Worm (Caenorhabditis elegans) whole organism, late embryonic: ENCODE results near the gene M01H9.3.

Experiments
- K09A11.1 ChIP-seq: sonication (generic microtip); optimal IDR thresholded peaks from 2 replicates; lab custom pipeline; 2017; ENCODE audit warnings: antibody characterized with exemption, mild to moderate bottlenecking, missing genetic modification characterization, missing compliant biosample characterization; ENCODE audit not compliant: insufficient read depth
- T23F11.4 ChIP-seq: fragments of 200-800 bp; sonication (Bioruptor generic); optimal IDR thresholded peaks from 2 replicates; lab custom pipeline; 2018; ENCODE audit warnings: mild to moderate bottlenecking, missing genetic modification characterization, missing compliant biosample characterization
- ama-1 ChIP-seq: fragments of 150-350 bp; optimal IDR thresholded peaks from 2 replicates; lab custom pipeline; 2014
- ceh-18 ChIP-seq: sonication (generic microtip); optimal IDR thresholded peaks from 2 replicates; lab custom pipeline; 2016; ENCODE audit warnings: missing genetic modification characterization, missing compliant biosample characterization
- ceh-2 ChIP-seq: sonication (generic microtip); optimal IDR thresholded peaks from 2 replicates; lab custom pipeline; 2016; ENCODE audit warnings: missing genotype, missing genetic modification characterization, missing compliant biosample characterization
- ceh-24 ChIP-seq: sonication (generic microtip); optimal IDR thresholded peaks from 2 replicates; lab custom pipeline; 2016; ENCODE audit warnings: mild to moderate bottlenecking, missing genetic modification characterization, missing compliant biosample characterization
- ceh-30 ChIP-seq: fragments of 150-350 bp; optimal IDR thresholded peaks from 2 replicates; lab custom pipeline; 2014; ENCODE audit warnings: missing biosample characterization, missing genetic modification characterization
- ceh-31 ChIP-seq: sonication (generic microtip); optimal IDR thresholded peaks from 2 replicates; lab custom pipeline; 2016; ENCODE audit warnings: missing genetic modification characterization, missing compliant biosample characterization
- ceh-45 ChIP-seq: fragments of 200-800 bp; sonication (Bioruptor generic); IDR thresholded peaks from 2 replicates; pipeline ENCODE4 v1.3.6; 2022; ENCODE audit warnings: missing genetic modification reagents, missing genetic modification characterization, missing compliant biosample characterization
- ceh-48 ChIP-seq: sonication (generic microtip); optimal IDR thresholded peaks from 2 replicates; lab custom pipeline; 2016; ENCODE audit warnings: missing genetic modification characterization, inconsistent platforms, missing compliant biosample characterization
- che-1 ChIP-seq: sonication (generic microtip); optimal IDR thresholded peaks from 2 replicates; lab custom pipeline; 2016; ENCODE audit warnings: mild to moderate bottlenecking, missing genetic modification characterization, missing compliant biosample characterization
- dmd-4 ChIP-seq: sonication (generic microtip); optimal IDR thresholded peaks from 2 replicates; lab custom pipeline; 2016; ENCODE audit warnings: borderline replicate concordance, missing genetic modification characterization, missing compliant biosample characterization
- eyg-1 ChIP-seq: sonication (generic microtip); optimal IDR thresholded peaks from 2 replicates; lab custom pipeline; 2016; ENCODE audit warnings: missing genotype, missing genetic modification characterization, missing compliant biosample characterization
- fkh-10 ChIP-seq: fragments of 150-350 bp; optimal IDR thresholded peaks from 2 replicates; lab custom pipeline; 2014; ENCODE audit warnings: missing biosample characterization, missing genetic modification reagents, missing genetic modification characterization
- gmeb-2 ChIP-seq: sonication (generic microtip); optimal IDR thresholded peaks from 2 replicates; lab custom pipeline; 2016; ENCODE audit warnings: missing genetic modification characterization, inconsistent platforms, missing compliant biosample characterization
- hlh-13 ChIP-seq: fragments of 200-800 bp; sonication (Bioruptor generic); optimal IDR thresholded peaks from 2 replicates; lab custom pipeline; 2018; ENCODE audit warnings: mild to moderate bottlenecking, missing genetic modification characterization, missing compliant biosample characterization
- hlh-30 ChIP-seq: sonication (generic microtip); optimal IDR thresholded peaks from 2 replicates; lab custom pipeline; 2017; ENCODE audit warnings: antibody characterized with exemption, missing genetic modification characterization, missing compliant biosample characterization; ENCODE audit not compliant: insufficient read depth
- hlh-6 ChIP-seq: sonication (generic microtip); optimal IDR thresholded peaks from 2 replicates; lab custom pipeline; 2016; ENCODE audit warnings: missing genotype, missing genetic modification characterization, missing compliant biosample characterization
- madf-2 ChIP-seq: sonication (generic microtip); optimal IDR thresholded peaks from 2 replicates; lab custom pipeline; 2017; ENCODE audit warnings: missing genetic modification characterization, missing compliant biosample characterization
- nhr-232 ChIP-seq: sonication (generic microtip); optimal IDR thresholded peaks from 2 replicates; lab custom pipeline; 2016; ENCODE audit warnings: missing genetic modification characterization, missing compliant biosample characterization
- npax-4 ChIP-seq: sonication (generic microtip); optimal IDR thresholded peaks from 2 replicates; lab custom pipeline; 2016; ENCODE audit warnings: missing genetic modification characterization, missing compliant biosample characterization
- pag-3 ChIP-seq: sonication (generic microtip); optimal IDR thresholded peaks from 2 replicates; lab custom pipeline; 2016; ENCODE audit warnings: missing compliant biosample characterization, missing genetic modification characterization, borderline replicate concordance
- pat-9 ChIP-seq: fragments of 200-800 bp; sonication (Bioruptor generic); optimal IDR thresholded peaks from 2 replicates; lab custom pipeline; 2018; ENCODE audit warnings: mild to moderate bottlenecking, missing genetic modification characterization, moderate library complexity, missing compliant biosample characterization
- pax-1 ChIP-seq: fragments of 150-350 bp; optimal IDR thresholded peaks from 2 replicates; lab custom pipeline; 2014; ENCODE audit warnings: missing biosample characterization, missing genetic modification characterization
- pha-4 ChIP-seq: fragments of 150-350 bp; optimal IDR thresholded peaks from 2 replicates; lab custom pipeline; 2018; ENCODE audit warnings: missing biosample characterization, missing genetic modification reagents, missing genetic modification characterization
- pqm-1 ChIP-seq: sonication (generic microtip); optimal IDR thresholded peaks from 2 replicates; lab custom pipeline; 2016; ENCODE audit warnings: missing genetic modification characterization, missing compliant biosample characterization
- pros-1 ChIP-seq: fragments of 150-350 bp; optimal IDR thresholded peaks from 2 replicates; lab custom pipeline; 2014; ENCODE audit warnings: missing biosample characterization, missing genetic modification reagents, missing genetic modification characterization
- rnt-1 ChIP-seq: sonication (generic microtip); optimal IDR thresholded peaks from 2 replicates; lab custom pipeline; 2016; ENCODE audit warnings: missing genetic modification characterization, missing compliant biosample characterization
- sdc-2 ChIP-seq: sonication (generic microtip); optimal IDR thresholded peaks from 2 replicates; lab custom pipeline; 2016; ENCODE audit warnings: missing genotype, missing genetic modification characterization, missing compliant biosample characterization
- sox-2 ChIP-seq: fragments of 200-800 bp; sonication (Bioruptor generic); IDR thresholded peaks from 2 replicates; pipeline ENCODE4 v1.3.6; 2022; ENCODE audit warnings: missing genetic modification reagents, missing genetic modification characterization, missing compliant biosample characterization
- tbx-2 ChIP-seq: sonication (generic microtip); optimal IDR thresholded peaks from 2 replicates; lab custom pipeline; 2016; ENCODE audit warnings: missing genetic modification characterization, missing compliant biosample characterization
- unc-3 ChIP-seq, 2 experiments: fragments of 200-800 bp in 1 of 2; sonication (Bioruptor generic) in 1 of 2; sonication (generic microtip) in 1 of 2; conservative IDR thresholded peaks in 1 of 2; optimal IDR thresholded peaks in 1 of 2; 2 replicates each; pipeline versions ENCODE4 v1.3.6 to Lab custom; 2016 to 2022; ENCODE audit warnings: missing compliant biosample characterization in 2 of 2, missing genetic modification characterization in 2 of 2, missing genetic modification reagents in 1 of 2
- unc-42 ChIP-seq: sonication (generic microtip); optimal IDR thresholded peaks from 2 replicates; lab custom pipeline; 2016; ENCODE audit warnings: missing genotype, missing genetic modification characterization, missing compliant biosample characterization
- zip-5 ChIP-seq: sonication (generic microtip); optimal IDR thresholded peaks from 2 replicates; lab custom pipeline; 2016; ENCODE audit warnings: missing genetic modification characterization, missing compliant biosample characterization

M01H9.3 gene

ce11 chrIV:4469770-4470709, 6.8 kb downstream of the M01H9.3 start:
- TF ChIP-seq ceh-18 (peak; percentile 6), hlh-30 (tag; lab: Kevin White, UChicago) (peak; percentile 89), unc-42 (tag; lab: Kevin White, UChicago) (no peak), ceh-31 (peak; percentile 19)

DNA sequence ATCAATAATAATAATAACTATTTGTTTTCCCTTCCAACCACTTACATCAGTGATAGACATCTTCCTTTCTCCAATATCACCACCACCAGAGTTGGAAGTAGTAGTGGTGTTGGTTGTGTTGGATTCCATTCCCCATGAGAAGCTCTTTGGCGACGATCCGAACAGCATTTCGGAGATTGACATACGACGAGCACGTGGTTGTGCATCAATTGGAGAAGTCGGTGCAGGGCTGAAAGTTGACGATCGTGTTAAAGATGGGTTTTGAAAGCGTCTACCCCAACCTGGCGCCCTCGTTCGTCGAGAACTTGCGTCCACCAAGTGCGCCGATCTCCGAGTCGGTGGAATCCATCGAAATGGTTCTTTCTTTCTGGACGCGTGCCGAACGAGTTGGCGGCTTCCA, 7.8 kb downstream of the M01H9.3 start:
- TF ChIP-seq gmeb-2 (no peak), pros-1 (tag; lab: Kevin White, UChicago) (no peak), hlh-6 (tag; lab: Kevin White, UChicago) (no peak), hlh-13 (no peak), ama-1 (lab: Kevin White, UChicago) (no peak), ceh-45 (GFP tag; lab: Robert Waterston, UW) (no peak), sdc-2 (tag; lab: Kevin White, UChicago) (no peak), nhr-232 (no peak), madf-2 (tag; lab: Kevin White, UChicago) (no peak), tbx-2 (tag; lab: Kevin White, UChicago) (no peak), fkh-10 (GFP tag; lab: Kevin White, UChicago) (no peak), ceh-18 (no peak), che-1 (no peak), zip-5 (tag; lab: Kevin White, UChicago) (no peak), sox-2 (GFP tag; lab: Robert Waterston, UW) (no peak), K09A11.1 (no peak), pag-3 (tag; lab: Kevin White, UChicago) (no peak), T23F11.4 (GFP tag; lab: Kevin White, UChicago) (no peak), ceh-48 (tag; lab: Kevin White, UChicago) (no peak), unc-3 (GFP tag; conservative IDR thresholded peaks at IDR 0.05; lab: Robert Waterston, UW) (no peak), unc-3 (tag; optimal IDR thresholded peaks at IDR 0.05; lab: Kevin White, UChicago) (no peak)

DNA sequence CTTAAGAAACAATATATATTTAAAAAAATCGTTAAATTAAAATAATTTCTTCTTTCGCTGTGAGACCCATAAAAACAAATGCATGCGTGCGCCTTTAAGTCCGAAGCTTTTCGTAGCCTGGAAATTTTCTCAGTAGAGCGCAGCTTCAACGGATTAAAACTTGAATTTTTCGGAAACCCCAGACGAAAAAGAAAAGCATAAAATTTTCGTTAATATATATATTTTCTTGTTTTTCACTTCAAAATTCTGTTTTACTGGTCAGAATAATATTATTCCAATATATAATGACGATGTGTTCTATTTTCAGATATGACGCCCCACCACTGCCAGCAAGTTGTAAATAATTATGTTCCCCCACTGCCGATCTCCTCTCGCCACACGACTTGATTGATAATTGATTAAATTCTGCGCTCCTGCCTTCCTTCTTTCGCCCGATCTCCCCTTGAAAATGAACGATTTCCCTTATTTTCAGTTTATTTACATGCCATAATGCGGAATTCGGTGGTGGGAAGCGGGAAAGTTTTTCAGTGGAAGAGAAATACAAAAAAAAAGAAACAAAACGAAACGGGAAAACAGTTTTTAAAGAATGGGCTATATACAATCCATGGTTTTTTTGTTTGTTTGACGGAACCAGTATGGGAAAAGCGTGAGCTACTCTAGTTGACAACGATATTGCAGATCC, 8.7 kb downstream of the M01H9.3 start:
- TF ChIP-seq ceh-18 = no peak
- peak; percentile 40 for TF ChIP-seq ama-1 (lab: Kevin White, UChicago)
- TF ChIP-seq, all 69 proteins: peak for 1

- TF ChIP-seq pat-9 (tag; lab: Kevin White, UChicago) = no peak
- TF ChIP-seq pax-1 (tag; lab: Kevin White, UChicago) = no peak
- no peak for TF ChIP-seq unc-3 (GFP tag; conservative IDR thresholded peaks at IDR 0.05; lab: Robert Waterston, UW)
- no peak for TF ChIP-seq unc-3 (tag; optimal IDR thresholded peaks at IDR 0.05; lab: Kevin White, UChicago)
- no peak for TF ChIP-seq pha-4
- TF ChIP-seq pqm-1 (tag; lab: Kevin White, UChicago) = no peak
- no peak for TF ChIP-seq ceh-24 (tag; lab: Kevin White, UChicago)
- no peak for TF ChIP-seq ceh-30 (tag; lab: Kevin White, UChicago)
- TF ChIP-seq fkh-10 (GFP tag; lab: Kevin White, UChicago) = no peak
- TF ChIP-seq rnt-1 (tag; lab: Kevin White, UChicago) = no peak
- no peak for TF ChIP-seq gmeb-2
- TF ChIP-seq T23F11.4 (GFP tag; lab: Kevin White, UChicago) = no peak
- no peak for TF ChIP-seq sox-2 (GFP tag; lab: Robert Waterston, UW)
- no peak for TF ChIP-seq ceh-2 (tag; lab: Kevin White, UChicago)
- no peak for TF ChIP-seq hlh-6 (tag; lab: Kevin White, UChicago)
- TF ChIP-seq ceh-31 = no peak
- TF ChIP-seq sdc-2 (tag; lab: Kevin White, UChicago) = no peak
- no peak for TF ChIP-seq eyg-1 (tag; lab: Kevin White, UChicago)
- no peak for TF ChIP-seq npax-4 (tag; lab: Kevin White, UChicago)
- TF ChIP-seq dmd-4 (tag; lab: Kevin White, UChicago) = no peak
- no peak for TF ChIP-seq pros-1 (tag; lab: Kevin White, UChicago)
Measured at ce11 chrIV:4465184-4465583, 11.7 kb downstream of the M01H9.3 start, which contains the start of gene M01H9.5. TSS of gene M01H9.5 (plus strand) at chrIV:4465484.
